Fruit fly (Drosophila melanogaster): ENCODE results near the gene OdsH.

OdsH gene

DNA sequence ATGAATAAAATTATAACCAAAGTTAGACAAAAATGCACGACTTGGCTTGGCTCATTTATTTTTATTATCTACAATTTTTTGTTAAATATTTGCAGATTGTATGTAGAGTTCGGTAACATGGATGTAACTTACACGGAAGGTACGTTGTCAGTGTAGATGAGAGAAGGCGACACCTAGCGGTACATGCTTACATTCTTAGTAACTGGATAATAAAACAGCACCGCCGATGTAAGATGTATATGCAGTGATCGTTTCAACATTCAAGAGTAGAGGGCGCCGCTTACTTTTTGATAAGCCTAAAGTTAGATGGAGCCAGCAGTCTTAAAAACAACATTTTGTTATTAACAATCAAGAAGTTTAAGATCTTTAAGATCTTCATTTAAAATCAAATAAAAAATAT, 39.2 kb upstream of the OdsH start (continued):
- TF ChIP-seq bigmax (GFP tag; optimal IDR thresholded peaks at IDR 0.05), result no peak
- TF ChIP-seq CG10979 (tag; optimal IDR thresholded peaks at IDR 0.05), result peak; percentile 75
- no peak for TF ChIP-seq pan (optimal IDR thresholded peaks at IDR 0.05)
- peak in 1 of 2 experiments; percentile 21 for TF ChIP-seq pan (GFP tag; optimal IDR thresholded peaks at IDR 0.05 in 1 of 2, IDR thresholded peaks at IDR 0.05 in 1 of 2)
- TF ChIP-seq pho (GFP tag; optimal IDR thresholded peaks at IDR 0.05), result peak; percentile 53
- TF ChIP-seq Trl (optimal IDR thresholded peaks at IDR 0.05), result no peak
- TF ChIP-seq Trl (GFP tag; optimal IDR thresholded peaks at IDR 0.05), result peak; percentile 37
- TF ChIP-seq Pdp1 (GFP tag; optimal IDR thresholded peaks at IDR 0.05), result peak; percentile 53 to 63
- no peak for TF ChIP-seq chm (GFP tag; IDR thresholded peaks at IDR 0.05)
- TF ChIP-seq CG8359 (GFP tag; optimal IDR thresholded peaks at IDR 0.05; ENCODE audit: borderline replicate concordance), result no peak
- TF ChIP-seq CG1602 (GFP tag; optimal IDR thresholded peaks at IDR 0.05), result peak; percentile 51
- peak; percentile 41 for TF ChIP-seq CG32772 (GFP tag; IDR thresholded peaks at IDR 0.05)
- no peak for TF ChIP-seq CG33557 (GFP tag; optimal IDR thresholded peaks at IDR 0.05)
- peak; percentile 56 for TF ChIP-seq az2 (GFP tag; optimal IDR thresholded peaks at IDR 0.05)
- TF ChIP-seq Blimp-1 (GFP tag; optimal IDR thresholded peaks at IDR 0.05), result peak; percentile 3
- no peak for TF ChIP-seq crc (GFP tag; optimal IDR thresholded peaks at IDR 0.05)
- TF ChIP-seq CG1832 (GFP tag; optimal IDR thresholded peaks at IDR 0.05), result no peak
- TF ChIP-seq odd (GFP tag; optimal IDR thresholded peaks at IDR 0.05), result no peak
- no peak for TF ChIP-seq bowl (GFP tag; IDR thresholded peaks at IDR 0.05)
- peak; percentile 24; the same call in 1 of the 2 replicates for TF ChIP-seq CG9215 (GFP tag; IDR thresholded peaks at IDR 0.05)
- TF ChIP-seq CG1603 (tag; optimal IDR thresholded peaks at IDR 0.05), result peak; percentile 49
- peak; percentile 64; the same call in 1 of the 3 replicates for TF ChIP-seq knrl (GFP tag; IDR thresholded peaks at IDR 0.05; ENCODE audit: partially characterized antibody)
- TF ChIP-seq CG8924 (tag; optimal IDR thresholded peaks at IDR 0.05), result no peak
- TF ChIP-seq pzg (GFP tag; optimal IDR thresholded peaks at IDR 0.05), result no peak
- TF ChIP-seq croc (GFP tag; conservative IDR thresholded peaks at IDR 0.05), result peak; percentile 13; the same call in 1 of the 3 replicates
- peak; percentile 25 for TF ChIP-seq CHES-1-like (GFP tag; optimal IDR thresholded peaks at IDR 0.05)
- no peak for TF ChIP-seq peb (GFP tag; IDR thresholded peaks at IDR 0.05)
- peak; percentile 70 for TF ChIP-seq Ptx1 (GFP tag; IDR thresholded peaks at IDR 0.05)
- peak; percentile 49 for TF ChIP-seq Hr3 (GFP tag; optimal IDR thresholded peaks at IDR 0.05)
- peak; percentile 43 for TF ChIP-seq her (GFP tag; optimal IDR thresholded peaks at IDR 0.05)
- peak in 1 of 2 experiments; percentile 61 for TF ChIP-seq insv (GFP tag; optimal IDR thresholded peaks at IDR 0.05)
- peak; percentile 28 for TF ChIP-seq dmrt11E (tag; optimal IDR thresholded peaks at IDR 0.05)
- TF ChIP-seq usp (GFP tag; optimal IDR thresholded peaks at IDR 0.05), result no peak
- TF ChIP-seq Nf-YC (tag; optimal IDR thresholded peaks at IDR 0.05), result peak; percentile 50
- peak; percentile 55 for TF ChIP-seq nmo (GFP tag; optimal IDR thresholded peaks at IDR 0.05)
- TF ChIP-seq Meics (GFP tag; optimal IDR thresholded peaks at IDR 0.05), result peak; percentile 6
- peak; percentile 31 for TF ChIP-seq Side (GFP tag; optimal IDR thresholded peaks at IDR 0.05)
- TF ChIP-seq CG16815 (GFP tag; optimal IDR thresholded peaks at IDR 0.05), result peak; percentile 9
- peak; percentile 73 for TF ChIP-seq HmgD (GFP tag; optimal IDR thresholded peaks at IDR 0.05)
- TF ChIP-seq CG10209 (GFP tag; optimal IDR thresholded peaks at IDR 0.05), result peak; percentile 36
- no peak for TF ChIP-seq Fer2 (tag; optimal IDR thresholded peaks at IDR 0.05)
- no peak for TF ChIP-seq CG5180 (GFP tag; optimal IDR thresholded peaks at IDR 0.05)
- TF ChIP-seq CG2129 (GFP tag; IDR thresholded peaks at IDR 0.05; ENCODE audit: partially characterized antibody), result no peak
- peak; percentile 49 for TF ChIP-seq tx (GFP tag; optimal IDR thresholded peaks at IDR 0.05)
- peak; percentile 9 for TF ChIP-seq CG1647 (GFP tag; optimal IDR thresholded peaks at IDR 0.05)
- TF ChIP-seq toy (GFP tag; IDR thresholded peaks at IDR 0.05), result no peak
- TF ChIP-seq C15 (GFP tag; IDR thresholded peaks at IDR 0.05), result no peak
- peak; percentile 3 for TF ChIP-seq CG31388 (GFP tag; optimal IDR thresholded peaks at IDR 0.05)
- peak; percentile 63 for TF ChIP-seq CG2120 (GFP tag; optimal IDR thresholded peaks at IDR 0.05)
- no peak for TF ChIP-seq corto (GFP tag; optimal IDR thresholded peaks at IDR 0.05)
- 0 out of 4 replicates have a peak, but pooled peaks have one; percentile 63 for TF ChIP-seq chinmo (GFP tag; IDR thresholded peaks at IDR 0.05; ENCODE audit: partially characterized antibody)
